Worm (Caenorhabditis elegans) whole organism, L1 larva: ENCODE data around the gene glb-25.

Experiments
- C34B4.2 ChIP-seq: sonication (generic microtip); optimal IDR thresholded peaks from 2 replicates; lab custom pipeline; 2017; ENCODE audit warnings: mild to moderate bottlenecking, missing genetic modification characterization, missing compliant biosample characterization
- aha-1 ChIP-seq: fragments of 150-350 bp; optimal IDR thresholded peaks from 2 replicates; lab custom pipeline; 2014; ENCODE audit warnings: missing biosample characterization, missing genetic modification characterization
- blmp-1 ChIP-seq: fragments of 150-350 bp; optimal IDR thresholded peaks from 2 replicates; lab custom pipeline; 2014; ENCODE audit warnings: missing biosample characterization, missing genetic modification characterization
- ceh-82 ChIP-seq, 3 experiments: fragments of 150-350 bp in 1 of 3; sonication (generic microtip) in 2 of 3; optimal IDR thresholded peaks; 2 replicates each; lab custom pipeline; 2014 to 2017; ENCODE audit warnings: missing biosample characterization in 3 of 3, missing genetic modification characterization in 3 of 3
- ceh-88 ChIP-seq: fragments of 200-800 bp; sonication (Bioruptor generic); IDR thresholded peaks from 2 replicates; pipeline ENCODE4 v1.3.6; 2022; ENCODE audit warnings: missing genetic modification characterization, missing compliant biosample characterization
- ces-1 ChIP-seq: fragments of 150-350 bp; optimal IDR thresholded peaks from 2 replicates; lab custom pipeline; 2014; ENCODE audit warnings: missing biosample characterization, missing genetic modification reagents, missing genetic modification characterization
- dsc-1 ChIP-seq: sonication (generic microtip); optimal IDR thresholded peaks from 2 replicates; lab custom pipeline; 2016; ENCODE audit warnings: mild to moderate bottlenecking, missing genetic modification characterization, missing compliant biosample characterization
- efl-1 ChIP-seq, 4 experiments: fragments of 150-350 bp; optimal IDR thresholded peaks in 3 of 4; peaks in 1 of 4; 1 replicate in 1 of 4; 2 replicates in 3 of 4; lab custom pipeline; 2014; ENCODE audit warnings: missing biosample characterization in 2 of 4, missing genetic modification characterization in 2 of 4, missing genetic modification reagents in 2 of 4
- efl-3 ChIP-seq: fragments of 200-800 bp; sonication (Bioruptor generic); optimal IDR thresholded peaks from 2 replicates; lab custom pipeline; 2018; ENCODE audit warnings: mild to moderate bottlenecking, missing genetic modification characterization, missing compliant biosample characterization
- egl-27 ChIP-seq, 2 experiments: fragments of 150-350 bp in 1 of 2; sonication (generic microtip); optimal IDR thresholded peaks; 3 replicates each; lab custom pipeline; 2017 to 2018; ENCODE audit warnings: missing biosample characterization in 2 of 2, missing genetic modification characterization in 2 of 2, missing genetic modification reagents in 2 of 2
- elt-3 ChIP-seq, 6 experiments: fragments of 150-350 bp in 1 of 6; sonication (generic microtip); optimal IDR thresholded peaks; 2 replicates each; lab custom pipeline; 2017 to 2018; ENCODE audit warnings: missing biosample characterization in 6 of 6, missing genetic modification characterization in 6 of 6, inconsistent platforms in 1 of 6
- ets-5 ChIP-seq: fragments of 200-800 bp; sonication (Bioruptor generic); IDR thresholded peaks from 2 replicates; pipeline ENCODE4 v1.3.6; 2022; ENCODE audit warnings: missing genetic modification characterization, missing compliant biosample characterization
- fkh-4 ChIP-seq: sonication (generic microtip); optimal IDR thresholded peaks from 2 replicates; lab custom pipeline; 2016; ENCODE audit warnings: missing compliant biosample characterization, missing genetic modification characterization, borderline replicate concordance
- grh-1 ChIP-seq: fragments of 200-800 bp; sonication (Bioruptor generic); IDR thresholded peaks from 2 replicates; pipeline ENCODE4 v1.3.6; 2022; ENCODE audit warnings: missing genetic modification reagents, missing genetic modification characterization, missing compliant biosample characterization
- hpl-2 ChIP-seq: fragments of 150-350 bp; optimal IDR thresholded peaks from 2 replicates; lab custom pipeline; 2014; ENCODE audit warnings: missing biosample characterization, missing genetic modification reagents, missing genetic modification characterization
- irx-1 ChIP-seq: sonication (generic microtip); optimal IDR thresholded peaks from 2 replicates; lab custom pipeline; 2016; ENCODE audit warnings: missing genetic modification characterization, missing compliant biosample characterization
- lin-13 ChIP-seq: fragments of 150-350 bp; optimal IDR thresholded peaks from 2 replicates; lab custom pipeline; 2014; ENCODE audit warnings: missing biosample characterization, missing genetic modification reagents, missing genetic modification characterization
- lin-35 ChIP-seq, 2 experiments: fragments of 150-350 bp; optimal IDR thresholded peaks; 2 replicates each; lab custom pipeline; 2014; ENCODE audit warnings: missing biosample characterization in 2 of 2, missing genetic modification characterization in 2 of 2, missing genetic modification reagents in 2 of 2
- lin-39 ChIP-seq: fragments of 150-350 bp; optimal IDR thresholded peaks from 2 replicates; lab custom pipeline; 2014; ENCODE audit warnings: missing biosample characterization, missing genetic modification reagents, missing genetic modification characterization
- lsy-2 ChIP-seq, 2 experiments: fragments of 150-350 bp; optimal IDR thresholded peaks; 2 replicates each; lab custom pipeline; 2014; ENCODE audit warnings: missing biosample characterization in 2 of 2, missing genetic modification characterization in 2 of 2
- mab-9 ChIP-seq: fragments of 200-800 bp; sonication (Bioruptor generic); IDR thresholded peaks from 2 replicates; pipeline ENCODE4 v1.3.6; 2022; ENCODE audit warnings: missing genetic modification reagents, missing genetic modification characterization, missing compliant biosample characterization
- nhr-12 ChIP-seq: sonication (generic microtip); optimal IDR thresholded peaks from 2 replicates; lab custom pipeline; 2017; ENCODE audit warnings: missing biosample characterization, missing genetic modification characterization
- nhr-19 ChIP-seq: fragments of 200-800 bp; sonication (Bioruptor generic); conservative IDR thresholded peaks from 2 replicates; pipeline ENCODE4 v1.3.6; 2022; ENCODE audit warnings: missing genetic modification characterization, missing compliant biosample characterization
- nhr-28 ChIP-seq: fragments of 150-350 bp; optimal IDR thresholded peaks from 2 replicates; lab custom pipeline; 2014; ENCODE audit warnings: missing biosample characterization, missing genetic modification characterization
- nhr-90 ChIP-seq: sonication (generic microtip); optimal IDR thresholded peaks from 2 replicates; lab custom pipeline; 2016; ENCODE audit warnings: mild to moderate bottlenecking, missing genetic modification characterization, missing compliant biosample characterization; ENCODE audit not compliant: poor library complexity
- pax-3 ChIP-seq: fragments of 200-800 bp; sonication (Bioruptor generic); optimal IDR thresholded peaks from 2 replicates; lab custom pipeline; 2018; ENCODE audit warnings: mild to moderate bottlenecking, missing genetic modification characterization, moderate library complexity, missing compliant biosample characterization
- rnt-1 ChIP-seq: sonication (generic microtip); optimal IDR thresholded peaks from 2 replicates; lab custom pipeline; 2016; ENCODE audit warnings: mild to moderate bottlenecking, missing genetic modification characterization, moderate library complexity, missing compliant biosample characterization
- skn-1 ChIP-seq: fragments of 150-350 bp; optimal IDR thresholded peaks from 2 replicates; lab custom pipeline; 2014; ENCODE audit warnings: missing biosample characterization, missing genetic modification characterization
- snpc-4 ChIP-seq: fragments of 150-350 bp; optimal IDR thresholded peaks from 2 replicates; lab custom pipeline; 2014; ENCODE audit warnings: missing biosample characterization, missing genetic modification characterization
- snu-23 ChIP-seq: sonication (generic microtip); optimal IDR thresholded peaks from 2 replicates; lab custom pipeline; 2016; ENCODE audit warnings: missing genetic modification characterization, missing compliant biosample characterization
- sup-37 ChIP-seq: fragments of 200-800 bp; sonication (Bioruptor generic); optimal IDR thresholded peaks from 2 replicates; lab custom pipeline; 2018; ENCODE audit warnings: mild to moderate bottlenecking, missing genetic modification characterization, missing compliant biosample characterization
- tlp-1 ChIP-seq: fragments of 150-350 bp; optimal IDR thresholded peaks from 2 replicates; lab custom pipeline; 2014; ENCODE audit warnings: missing biosample characterization, missing genetic modification characterization
- unc-30 ChIP-seq: sonication (generic microtip); optimal IDR thresholded peaks from 2 replicates; lab custom pipeline; 2017; ENCODE audit warnings: missing biosample characterization, missing genetic modification characterization
- unc-62 ChIP-seq: fragments of 150-350 bp; optimal IDR thresholded peaks from 2 replicates; lab custom pipeline; 2014; ENCODE audit warnings: missing biosample characterization, missing genetic modification reagents, missing genetic modification characterization
- unc-86 ChIP-seq: sonication (generic microtip); optimal IDR thresholded peaks from 2 replicates; lab custom pipeline; 2016; ENCODE audit warnings: missing genetic modification characterization, missing compliant biosample characterization
- vab-15 ChIP-seq: sonication (generic microtip); optimal IDR thresholded peaks from 2 replicates; lab custom pipeline; 2017; ENCODE audit warnings: missing genotype, mild to moderate bottlenecking, missing genetic modification characterization, missing compliant biosample characterization
- zag-1 ChIP-seq: fragments of 150-350 bp; optimal IDR thresholded peaks from 2 replicates; lab custom pipeline; 2014; ENCODE audit warnings: missing biosample characterization, missing genetic modification characterization
- zip-4 ChIP-seq: fragments of 200-800 bp; sonication (Bioruptor generic); optimal IDR thresholded peaks from 2 replicates; lab custom pipeline; 2018; ENCODE audit warnings: mild to moderate bottlenecking, missing genetic modification characterization, moderate library complexity, missing compliant biosample characterization
- ztf-11 ChIP-seq, 2 experiments: sonication (generic microtip); optimal IDR thresholded peaks; 2 replicates each; lab custom pipeline; 2016 to 2017; ENCODE audit warnings: missing genetic modification characterization in 2 of 2, missing biosample characterization in 1 of 2, missing compliant biosample characterization in 1 of 2
- ztf-4 ChIP-seq: fragments of 150-350 bp; optimal IDR thresholded peaks from 2 replicates; lab custom pipeline; 2014; ENCODE audit warnings: missing biosample characterization, missing genetic modification characterization

Gene glb-25

DNA sequence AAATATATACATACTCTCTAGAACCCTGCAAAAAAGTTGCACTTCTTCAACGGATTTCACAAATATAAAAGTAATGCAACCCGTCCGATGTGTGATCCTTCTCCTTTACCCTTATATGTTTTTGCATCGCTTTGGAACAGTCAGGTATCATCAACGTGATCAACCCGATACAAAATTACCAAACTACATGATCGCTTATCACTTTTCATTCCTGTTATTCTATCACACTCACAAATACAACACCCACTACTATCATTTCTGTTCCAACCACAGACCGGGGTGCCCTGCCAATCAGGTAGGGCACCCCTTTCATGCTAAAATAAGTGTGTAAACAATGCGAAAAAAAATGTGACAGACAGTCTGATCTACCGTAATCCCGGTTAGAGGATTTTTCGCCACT lies 28.9 kb downstream of the glb-25 start:
- TF ChIP-seq irx-1 (no peak), lin-35 (GFP tag; optimal IDR thresholded peaks at IDR 0.05; lab: Kevin White, UChicago) (no peak), efl-1 (optimal IDR thresholded peaks at IDR 0.05; lab: Kevin White, UChicago) (no peak), efl-1 (GFP tag; optimal IDR thresholded peaks at IDR 0.05 in 1 of 2; lab: Kevin White, UChicago) (no peak), efl-3 (GFP tag; lab: Kevin White, UChicago) (no peak), sup-37 (GFP tag; lab: Kevin White, UChicago) (no peak), ceh-88 (GFP tag; lab: Robert Waterston, UW) (no peak), lin-13 (GFP tag; lab: Kevin White, UChicago) (no peak), zip-4 (no peak), skn-1 (tag; lab: Kevin White, UChicago) (no peak), blmp-1 (tag; lab: Kevin White, UChicago) (no peak), nhr-19 (GFP tag; lab: Robert Waterston, UW) (no peak), nhr-28 (tag; lab: Kevin White, UChicago) (no peak), unc-86 (tag; lab: Kevin White, UChicago) (no peak), dsc-1 (no peak), nhr-12 (tag; lab: Kevin White, UChicago) (no peak), ces-1 (GFP tag; lab: Kevin White, UChicago) (no peak), fkh-4 (tag; lab: Kevin White, UChicago) (no peak), tlp-1 (tag; lab: Kevin White, UChicago) (no peak)
- TF ChIP-seq, all 84 proteins: peak for 0

DNA sequence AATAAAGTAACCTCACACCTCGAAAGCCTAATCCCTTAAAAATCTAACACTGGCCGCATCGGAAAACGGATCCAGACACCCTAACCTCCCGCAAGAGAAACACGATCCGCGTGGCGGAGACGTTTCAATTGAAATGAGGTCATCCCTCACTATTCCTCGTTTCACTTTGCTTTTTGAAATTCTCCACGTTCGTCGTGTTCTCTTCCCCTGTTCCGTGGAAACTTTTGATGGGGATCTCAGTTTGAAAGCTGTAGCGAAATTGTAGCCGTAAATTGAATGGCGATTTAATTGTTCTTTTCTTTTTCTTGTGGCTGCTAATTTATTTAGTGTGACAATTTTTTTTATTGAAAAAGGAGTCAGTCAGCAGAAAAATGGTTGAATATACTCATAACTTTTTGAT lies 30.7 kb downstream of the glb-25 start:
- no peak for TF ChIP-seq rnt-1 (tag; lab: Kevin White, UChicago)
- no peak for TF ChIP-seq nhr-19 (GFP tag; lab: Robert Waterston, UW)
- TF ChIP-seq blmp-1 (tag; lab: Kevin White, UChicago) = peak; percentile 51
- TF ChIP-seq lin-39 (tag; lab: Kevin White, UChicago) = no peak
- no peak for TF ChIP-seq efl-3 (GFP tag; lab: Kevin White, UChicago)
- TF ChIP-seq lin-35 (GFP tag; optimal IDR thresholded peaks at IDR 0.05; lab: Kevin White, UChicago) = no peak
- TF ChIP-seq hpl-2 (GFP tag; lab: Kevin White, UChicago) = no peak
- TF ChIP-seq, all 84 proteins: peak for 1

ce11 chrV:1969228-1969627 lies 31.2 kb downstream of the glb-25 start, which contains the start of gene acs-3:
Gene acs-3 (plus strand): TSS chrV:1969528.
- TF ChIP-seq zip-4 = no peak
- no peak for TF ChIP-seq ets-5 (GFP tag; lab: Robert Waterston, UW)
- TF ChIP-seq zag-1 (tag; lab: Kevin White, UChicago) = no peak
- TF ChIP-seq aha-1 (tag; lab: Kevin White, UChicago) = no peak
- TF ChIP-seq snpc-4 (tag; lab: Kevin White, UChicago) = no peak
- no peak for TF ChIP-seq unc-62 (GFP tag; lab: Kevin White, UChicago)

DNA sequence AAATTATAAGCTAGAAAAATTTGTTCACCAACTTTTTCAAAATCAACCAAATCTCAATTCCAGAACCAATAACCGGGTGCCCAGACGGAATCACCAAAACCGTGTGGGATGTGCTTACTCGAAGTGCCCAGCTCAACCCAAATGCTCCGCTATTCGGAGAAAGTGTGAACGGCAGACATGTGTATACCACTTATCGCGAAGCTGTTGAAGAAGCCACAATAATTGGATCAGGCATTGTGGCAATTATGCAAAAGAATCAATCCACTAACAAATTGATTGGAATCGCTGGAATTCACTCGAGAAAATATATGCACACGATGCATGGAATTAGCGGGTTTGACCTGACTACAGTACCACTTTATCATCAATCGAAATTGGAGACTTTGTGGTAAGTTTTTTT lies 31.6 kb downstream of the glb-25 start:
- no peak for TF ChIP-seq lsy-2 (tag; optimal IDR thresholded peaks at IDR 0.05; lab: Kevin White, UChicago)
- no peak for TF ChIP-seq ztf-4
- TF ChIP-seq elt-3 (tag; optimal IDR thresholded peaks at IDR 0.05; lab: Kevin White, UChicago) = no peak
- no peak for TF ChIP-seq mab-9
- TF ChIP-seq zag-1 (tag; lab: Kevin White, UChicago) = no peak
- TF ChIP-seq sup-37 (GFP tag; lab: Kevin White, UChicago) = no peak
- no peak for TF ChIP-seq ceh-82 (tag; optimal IDR thresholded peaks at IDR 0.05; lab: Kevin White, UChicago)
- TF ChIP-seq irx-1 = no peak
- no peak for TF ChIP-seq ztf-11 (tag; optimal IDR thresholded peaks at IDR 0.05; lab: Kevin White, UChicago)
- no peak for TF ChIP-seq nhr-90
- TF ChIP-seq snu-23 (GFP tag; lab: Kevin White, UChicago) = no peak
- TF ChIP-seq unc-30 (tag; lab: Kevin White, UChicago) = no peak
- no peak for TF ChIP-seq vab-15 (tag; lab: Kevin White, UChicago)
- no peak for TF ChIP-seq grh-1
- no peak for TF ChIP-seq ceh-88 (GFP tag; lab: Robert Waterston, UW)
- no peak for TF ChIP-seq C34B4.2 (tag; lab: Kevin White, UChicago)
- no peak for TF ChIP-seq egl-27 (tag; optimal IDR thresholded peaks at IDR 0.05; lab: Kevin White, UChicago)
- no peak for TF ChIP-seq pax-3
